Fruit fly (Drosophila melanogaster) whole organism, pupa: ENCODE measurements around the gene CG33723.

ENCODE experiments used
- CG10348 ChIP-seq: fragments of 200-800 bp; sonication (Bioruptor generic); IDR thresholded peaks from 2 replicates; pipeline ENCODE4 v1.3.6; 2022; ENCODE audit warnings: missing biosample characterization, missing genetic modification characterization
- CG12605 ChIP-seq: fragments of 200-800 bp; sonication (Bioruptor generic); IDR thresholded peaks from 2 replicates; pipeline ENCODE4 v1.3.6; 2022; ENCODE audit warnings: missing biosample characterization, missing genetic modification characterization
- CG13204 ChIP-seq: fragments of 200-800 bp; sonication (Bioruptor generic); optimal IDR thresholded peaks from 2 replicates; lab custom pipeline; 2018; ENCODE audit warnings: missing biosample characterization, mild to moderate bottlenecking, missing genetic modification characterization, moderate library complexity
- CG14655 ChIP-seq: fragments of 200-800 bp; sonication (Bioruptor generic); optimal IDR thresholded peaks from 3 replicates; lab custom pipeline; 2017; ENCODE audit warnings: mild to moderate bottlenecking, missing biosample characterization, missing genetic modification reagents, missing genetic modification characterization
- CG15710 ChIP-seq: fragments of 200-800 bp; sonication (Bioruptor generic); optimal IDR thresholded peaks from 2 replicates; lab custom pipeline; 2018; ENCODE audit warnings: missing biosample characterization, mild to moderate bottlenecking, missing genetic modification characterization, moderate library complexity
- CG17806 ChIP-seq: fragments of 200-800 bp; sonication (Bioruptor generic); optimal IDR thresholded peaks from 2 replicates; lab custom pipeline; 2018; ENCODE audit warnings: missing biosample characterization, mild to moderate bottlenecking, missing genetic modification characterization, moderate library complexity
- CG32121 ChIP-seq: fragments of 200-800 bp; sonication (Bioruptor generic); IDR thresholded peaks from 2 replicates; pipeline ENCODE4 v1.3.6; 2022; ENCODE audit warnings: missing biosample characterization, missing genetic modification characterization
- CG34367 ChIP-seq: fragments of 200-800 bp; sonication (Bioruptor generic); optimal IDR thresholded peaks from 2 replicates; lab custom pipeline; 2018; ENCODE audit warnings: missing biosample characterization, mild to moderate bottlenecking, missing genetic modification characterization
- CG4496 ChIP-seq: fragments of 200-800 bp; sonication (Bioruptor generic); IDR thresholded peaks from 3 replicates; pipeline ENCODE4 v1.3.6; 2022; ENCODE audit warnings: missing biosample characterization, missing genetic modification characterization
- CG8159 ChIP-seq: fragments of 200-800 bp; sonication (Bioruptor generic); optimal IDR thresholded peaks from 3 replicates; lab custom pipeline; 2018; ENCODE audit warnings: missing biosample characterization, mild to moderate bottlenecking, missing genetic modification characterization, moderate library complexity
- CG8301 ChIP-seq: fragments of 200-800 bp; sonication (Bioruptor generic); optimal IDR thresholded peaks from 2 replicates; lab custom pipeline; 2018; ENCODE audit warnings: missing biosample characterization, mild to moderate bottlenecking, missing genetic modification characterization
- CG9948 ChIP-seq: fragments of 200-800 bp; sonication (Bioruptor generic); optimal IDR thresholded peaks from 2 replicates; lab custom pipeline; 2018; ENCODE audit warnings: missing biosample characterization, mild to moderate bottlenecking, missing genetic modification characterization, moderate library complexity
- D1 ChIP-seq: fragments of 200-800 bp; sonication (Bioruptor generic); optimal IDR thresholded peaks from 2 replicates; lab custom pipeline; 2018; ENCODE audit warnings: missing biosample characterization, mild to moderate bottlenecking, missing genetic modification characterization, moderate library complexity
- EcR ChIP-seq: fragments of 200-800 bp; sonication (Bioruptor generic); optimal IDR thresholded peaks from 3 replicates; lab custom pipeline; 2019; ENCODE audit warnings: missing biosample characterization, missing genetic modification characterization, mild to moderate bottlenecking, moderate library complexity, missing genetic modification reagents
- Ets98B ChIP-seq: fragments of 200-800 bp; sonication (Bioruptor generic); IDR thresholded peaks from 2 replicates; pipeline ENCODE4 v1.3.6; 2022; ENCODE audit warnings: missing biosample characterization, missing genetic modification characterization
- Pif1A ChIP-seq: fragments of 200-800 bp; sonication (Bioruptor generic); optimal IDR thresholded peaks from 3 replicates; lab custom pipeline; 2016; ENCODE audit warnings: missing biosample characterization, missing genetic modification characterization
- Pif1B ChIP-seq: fragments of 200-800 bp; sonication (Bioruptor generic); optimal IDR thresholded peaks from 3 replicates; lab custom pipeline; 2016; ENCODE audit warnings: missing biosample characterization, missing genetic modification characterization
- Snoo ChIP-seq: fragments of 200-800 bp; sonication (Bioruptor generic); optimal IDR thresholded peaks from 3 replicates; lab custom pipeline; 2017; ENCODE audit warnings: missing biosample characterization, mild to moderate bottlenecking, missing genetic modification characterization, inconsistent platforms
- fd96Ca ChIP-seq: fragments of 200-800 bp; sonication (Bioruptor generic); IDR thresholded peaks from 3 replicates; pipeline ENCODE4 v1.3.6; 2022; ENCODE audit warnings: missing biosample characterization, missing genetic modification characterization
- gl ChIP-seq: fragments of 200-800 bp; sonication (Bioruptor generic); optimal IDR thresholded peaks from 2 replicates; lab custom pipeline; 2018; ENCODE audit warnings: missing biosample characterization, mild to moderate bottlenecking, missing genetic modification characterization
- rn ChIP-seq: fragments of 200-800 bp; sonication (Bioruptor generic); IDR thresholded peaks from 2 replicates; pipeline ENCODE4 v1.3.6; 2022; ENCODE audit warnings: missing biosample characterization, missing genetic modification characterization

Gene CG33723

dm6 chr2L:9424193-9424592, 16.3 kb downstream of the CG33723 start:
- TF ChIP-seq CG10348 (GFP tag; lab: Robert Waterston, UW), result no peak
- TF ChIP-seq CG17806 (tag; lab: Kevin White, UChicago), result no peak
- TF ChIP-seq Snoo, result no peak
- TF ChIP-seq CG32121 (GFP tag; lab: Robert Waterston, UW), result no peak
- no peak for TF ChIP-seq Pif1B (GFP tag; lab: Kevin White, UChicago)
- no peak for TF ChIP-seq Pif1A
- no peak for TF ChIP-seq CG8159 (tag; lab: Kevin White, UChicago)
- TF ChIP-seq CG9948 (tag; lab: Kevin White, UChicago), result no peak
- no peak for TF ChIP-seq CG8301 (tag; lab: Kevin White, UChicago)
- TF ChIP-seq fd96Ca (GFP tag; lab: Robert Waterston, UW), result no peak
- TF ChIP-seq Ets98B (GFP tag; lab: Robert Waterston, UW), result no peak
- no peak for TF ChIP-seq EcR
- TF ChIP-seq CG34367 (tag; lab: Kevin White, UChicago), result no peak
- no peak for TF ChIP-seq CG14655 (GFP tag; lab: Kevin White, UChicago)
- no peak for TF ChIP-seq rn
- TF ChIP-seq CG12605 (GFP tag; lab: Robert Waterston, UW), result no peak
- TF ChIP-seq CG13204, result no peak
- TF ChIP-seq CG15710, result no peak

- TF ChIP-seq gl, result no peak
Observed at dm6 chr2L:9421312-9421711, 19.2 kb downstream of the CG33723 start.

dm6 chr2L:9420660-9421059, 19.9 kb downstream of the CG33723 start:
- no peak for TF ChIP-seq CG17806 (tag; lab: Kevin White, UChicago)
- no peak for TF ChIP-seq CG9948 (tag; lab: Kevin White, UChicago)
- no peak for TF ChIP-seq rn
- TF ChIP-seq gl, result no peak
- no peak for TF ChIP-seq Ets98B (GFP tag; lab: Robert Waterston, UW)
- TF ChIP-seq CG12605 (GFP tag; lab: Robert Waterston, UW), result no peak
- no peak for TF ChIP-seq CG10348 (GFP tag; lab: Robert Waterston, UW)
- no peak for TF ChIP-seq fd96Ca (GFP tag; lab: Robert Waterston, UW)
- TF ChIP-seq CG15710, result no peak
- no peak for TF ChIP-seq EcR
- TF ChIP-seq CG32121 (GFP tag; lab: Robert Waterston, UW), result no peak
- TF ChIP-seq D1 (tag; lab: Kevin White, UChicago), result no peak
- TF ChIP-seq Snoo, result no peak

- TF ChIP-seq fd96Ca (GFP tag; lab: Robert Waterston, UW) (no peak), CG13204 (peak; percentile 49), CG4496 (peak; percentile 44; the same call in 1 of the 3 replicates)
Observed at dm6 chr2L:9416244-9416758, 24.2 kb downstream of the CG33723 start, which contains the start of gene Mco1. Gene Mco1, plus strand, starts transcription at chr2L:9416588.

dm6 chr2L:9415053-9415452, 25.5 kb downstream of the CG33723 start, which contains the start of gene Shawl:
Gene Shawl, minus strand, starts transcription at chr2L:9415156.
- TF ChIP-seq CG10348 (GFP tag; lab: Robert Waterston, UW) (no peak), fd96Ca (GFP tag; lab: Robert Waterston, UW) (0 out of 3 replicates have a peak, but pooled peaks have one; percentile 15)

DNA sequence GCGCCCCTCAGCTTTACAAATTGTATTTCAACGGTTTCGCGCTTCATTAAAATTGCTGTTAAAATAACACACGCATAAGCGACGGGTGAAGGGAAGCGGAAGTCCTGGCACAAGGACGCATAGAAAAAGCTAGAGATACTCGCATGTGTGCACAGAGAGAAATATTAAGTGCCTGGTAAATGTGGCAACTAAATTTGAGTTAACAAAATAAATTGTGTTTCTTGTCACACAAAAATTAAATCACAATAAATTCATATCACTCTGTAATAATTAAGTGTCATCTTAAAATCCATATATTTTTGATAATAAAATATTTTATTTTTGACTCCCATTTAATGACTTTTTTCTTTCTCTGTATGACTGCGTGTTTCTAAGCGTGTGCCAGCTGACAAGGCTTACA, 40.4 kb downstream of the CG33723 start:
- TF ChIP-seq rn (no peak), CG34367 (tag; lab: Kevin White, UChicago) (no peak), CG8159 (tag; lab: Kevin White, UChicago) (peak; percentile 30)

DNA sequence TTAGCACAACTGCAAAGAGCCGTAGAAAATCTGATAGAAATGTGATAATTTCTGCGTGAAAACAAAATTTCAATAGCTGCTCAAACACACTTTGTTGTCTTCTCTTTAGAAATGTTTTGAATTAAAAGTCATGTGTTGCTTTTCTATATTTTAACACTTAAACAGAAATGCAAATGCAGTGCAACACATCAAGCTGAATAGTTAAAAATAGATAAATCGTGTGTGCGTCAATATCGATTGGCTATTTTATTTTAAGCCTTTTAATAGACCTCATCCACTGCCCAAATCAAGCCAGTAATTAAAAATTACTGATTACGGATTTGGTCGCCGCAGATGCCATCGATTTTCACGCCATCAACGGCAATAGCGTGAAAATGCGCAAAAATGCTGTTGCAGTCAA, 42.7 kb downstream of the CG33723 start, which contains the start of gene CG4438:
CG4438 (minus strand) TSS at position 101 of the 400 bp plus-strand sequence.
- TF ChIP-seq CG15710, result no peak
- no peak for TF ChIP-seq gl
- TF ChIP-seq Snoo, result no peak
- TF ChIP-seq EcR, result no peak
- no peak for TF ChIP-seq CG17806 (tag; lab: Kevin White, UChicago)
- TF ChIP-seq D1 (tag; lab: Kevin White, UChicago), result no peak
- no peak for TF ChIP-seq fd96Ca (GFP tag; lab: Robert Waterston, UW)
- TF ChIP-seq CG8301 (tag; lab: Kevin White, UChicago), result no peak
- TF ChIP-seq CG4496, result no peak
- TF ChIP-seq CG14655 (GFP tag; lab: Kevin White, UChicago), result no peak
- no peak for TF ChIP-seq CG13204

- TF ChIP-seq CG8301 (tag; lab: Kevin White, UChicago), result no peak
Observed at dm6 chr2L:9396396-9396795, 44.1 kb downstream of the CG33723 start.
